Fruit fly (Drosophila melanogaster) whole organism, wandering third instar larva: ENCODE results near the gene Cpr66D.
A peak's percentile ranks its signal among the peaks of the same experiment; 100 is the strongest.

Source experiments
- Abd-B ChIP-seq: fragments of >200 bp; optimal IDR thresholded peaks from 2 replicates; lab custom pipeline; 2017; ENCODE audit warnings: missing biosample characterization, missing genetic modification characterization
- CG32264 ChIP-seq: fragments of 200-800 bp; sonication (Bioruptor generic); optimal IDR thresholded peaks from 2 replicates; lab custom pipeline; 2016; ENCODE audit warnings: missing biosample characterization, missing genetic modification characterization
- CG9705 ChIP-seq: fragments of 200-800 bp; sonication (Bioruptor generic); optimal IDR thresholded peaks from 2 replicates; lab custom pipeline; 2018; ENCODE audit warnings: missing biosample characterization, mild to moderate bottlenecking, missing genetic modification characterization
- CrebA ChIP-seq: fragments of 200-800 bp; sonication (Bioruptor generic); optimal IDR thresholded peaks from 2 replicates; lab custom pipeline; 2016; ENCODE audit warnings: missing biosample characterization, mild to moderate bottlenecking, missing genetic modification characterization, borderline replicate concordance
- Dfd ChIP-seq: fragments of >200 bp; optimal IDR thresholded peaks from 2 replicates; lab custom pipeline; 2017; ENCODE audit warnings: missing biosample characterization, missing genetic modification characterization
- Dif ChIP-seq: fragments of 200-275, 200-300 bp; sonication (Bioruptor generic); optimal IDR thresholded peaks from 2 replicates; lab custom pipeline; 2018; ENCODE audit warnings: missing biosample characterization, missing genetic modification characterization; ENCODE audit not compliant: partially characterized antibody
- GATAd ChIP-seq: sonication (Bioruptor generic); optimal IDR thresholded peaks from 2 replicates; lab custom pipeline; 2016; ENCODE audit warnings: missing biosample characterization, missing genetic modification characterization
- HLH106 ChIP-seq: fragments of 200-800 bp; optimal IDR thresholded peaks from 3 replicates; lab custom pipeline; 2019; ENCODE audit warnings: missing biosample characterization, mild to moderate bottlenecking, missing genetic modification characterization, moderate library complexity
- Hr78 ChIP-seq: fragments of >200 bp; optimal IDR thresholded peaks from 2 replicates; lab custom pipeline; 2017; ENCODE audit warnings: missing biosample characterization, missing genetic modification characterization
- Hr83 ChIP-seq: fragments of 200-300 bp; sonication (Bioruptor generic); optimal IDR thresholded peaks from 2 replicates; lab custom pipeline; 2016; ENCODE audit warnings: missing biosample characterization, mild to moderate bottlenecking, missing genetic modification characterization, moderate library complexity; ENCODE audit not compliant: poor library complexity, severe bottlenecking
- Jra ChIP-seq: sonication (Bioruptor generic); optimal IDR thresholded peaks from 2 replicates; lab custom pipeline; 2016; ENCODE audit warnings: missing biosample characterization, missing genetic modification characterization
- Mio ChIP-seq: sonication (Bioruptor generic); optimal IDR thresholded peaks from 2 replicates; lab custom pipeline; 2016; ENCODE audit warnings: missing biosample characterization, missing genetic modification characterization
- Myc ChIP-seq: fragments of >200 bp; optimal IDR thresholded peaks from 2 replicates; lab custom pipeline; 2017
- N ChIP-seq: fragments of >200 bp; optimal IDR thresholded peaks from 2 replicates; lab custom pipeline; 2018; ENCODE audit warnings: missing biosample characterization, missing external identifiers, missing genetic modification characterization
- OdsH ChIP-seq: fragments of 200-800 bp; sonication (Bioruptor generic); optimal IDR thresholded peaks from 2 replicates; lab custom pipeline; 2016; ENCODE audit warnings: missing biosample characterization, mild to moderate bottlenecking, missing genetic modification characterization
- Rel ChIP-seq, 2 experiments: fragments of 200-800 bp; sonication (Bioruptor generic) in 1 of 2; optimal IDR thresholded peaks; 2 replicates in 1 of 2; 3 replicates in 1 of 2; lab custom pipeline; 2016 to 2019; ENCODE audit warnings: mild to moderate bottlenecking in 2 of 2, missing biosample characterization in 2 of 2, missing genetic modification characterization in 2 of 2, moderate library complexity in 1 of 2
- Sp1 ChIP-seq: fragments of 200-800 bp; sonication (Bioruptor generic); optimal IDR thresholded peaks from 3 replicates; lab custom pipeline; 2019; ENCODE audit warnings: missing biosample characterization, mild to moderate bottlenecking, missing genetic modification characterization, moderate library complexity
- Vsx2 ChIP-seq: fragments of 200-300, 225-300 bp; sonication (Bioruptor generic); optimal IDR thresholded peaks from 2 replicates; lab custom pipeline; 2018; ENCODE audit warnings: missing biosample characterization, missing genetic modification characterization; ENCODE audit not compliant: partially characterized antibody
- br ChIP-seq: fragments of 200-800 bp; sonication (Bioruptor generic); optimal IDR thresholded peaks from 2 replicates; lab custom pipeline; 2016; ENCODE audit warnings: missing biosample characterization, missing genetic modification characterization
- brk ChIP-seq: fragments of 200-800 bp; sonication (Bioruptor generic); optimal IDR thresholded peaks from 2 replicates; lab custom pipeline; 2016; ENCODE audit warnings: missing biosample characterization, mild to moderate bottlenecking, missing genetic modification characterization
- dl ChIP-seq, 2 experiments: fragments of 175-275, 200-275 bp in 1 of 2; fragments of 200-275 bp in 1 of 2; sonication (Bioruptor generic); optimal IDR thresholded peaks; lab custom pipeline; 2018; ENCODE audit warnings: mild to moderate bottlenecking in 2 of 2, missing biosample characterization in 2 of 2, missing genetic modification characterization in 2 of 2, moderate library complexity in 2 of 2; ENCODE audit not compliant: partially characterized antibody in 2 of 2, insufficient read depth in 1 of 2
- dmrt93B ChIP-seq: fragments of 200-800 bp; sonication (Bioruptor generic); optimal IDR thresholded peaks from 2 replicates; lab custom pipeline; 2018; ENCODE audit warnings: missing biosample characterization, mild to moderate bottlenecking, missing genetic modification characterization
- dsf ChIP-seq: sonication (Bioruptor generic); optimal IDR thresholded peaks from 2 replicates; lab custom pipeline; 2016; ENCODE audit warnings: missing biosample characterization, missing genetic modification characterization, borderline replicate concordance
- ey ChIP-seq: fragments of 200-800 bp; sonication (Bioruptor generic); optimal IDR thresholded peaks from 2 replicates; lab custom pipeline; 2016; ENCODE audit warnings: missing biosample characterization, missing genetic modification characterization
- foxo ChIP-seq, 2 experiments: fragments of 200-800 bp; sonication (Bioruptor generic); optimal IDR thresholded peaks; 2 replicates in 1 of 2; 3 replicates in 1 of 2; lab custom pipeline; 2016 to 2017; ENCODE audit warnings: missing biosample characterization in 2 of 2, missing genetic modification characterization in 2 of 2
- fru ChIP-seq: fragments of 200-800 bp; sonication (Bioruptor generic); optimal IDR thresholded peaks from 3 replicates; lab custom pipeline; 2016; ENCODE audit warnings: missing biosample characterization, mild to moderate bottlenecking, missing genetic modification characterization
- h ChIP-seq: fragments of 200-800 bp; sonication (Bioruptor generic); optimal IDR thresholded peaks from 3 replicates; lab custom pipeline; 2016; ENCODE audit warnings: missing biosample characterization, mild to moderate bottlenecking, missing genetic modification characterization
- jim ChIP-seq: fragments of 175-275, 200-325 bp; sonication (Bioruptor generic); optimal IDR thresholded peaks from 2 replicates; lab custom pipeline; 2016; ENCODE audit warnings: missing biosample characterization, mild to moderate bottlenecking, missing genetic modification characterization
- pan ChIP-seq: fragments of >200 bp; optimal IDR thresholded peaks from 2 replicates; lab custom pipeline; 2017
- psq ChIP-seq: fragments of 200-800 bp; sonication (Bioruptor generic); optimal IDR thresholded peaks from 3 replicates; lab custom pipeline; 2017; ENCODE audit warnings: missing biosample characterization, mild to moderate bottlenecking, missing genetic modification characterization, moderate library complexity
- rgr ChIP-seq: fragments of 200-800 bp; sonication (Bioruptor generic); optimal IDR thresholded peaks from 3 replicates; lab custom pipeline; 2016; ENCODE audit warnings: missing biosample characterization, mild to moderate bottlenecking, missing genetic modification characterization
- sage ChIP-seq: fragments of 200-800 bp; sonication (Bioruptor generic); optimal IDR thresholded peaks from 2 replicates; lab custom pipeline; 2016; ENCODE audit warnings: missing biosample characterization, mild to moderate bottlenecking, missing genetic modification characterization
- sv ChIP-seq: fragments of 200-800 bp; sonication (Bioruptor generic); optimal IDR thresholded peaks from 3 replicates; lab custom pipeline; 2016; ENCODE audit warnings: missing biosample characterization, missing genetic modification characterization
- tai ChIP-seq: sonication (Bioruptor generic); optimal IDR thresholded peaks from 2 replicates; lab custom pipeline; 2016; ENCODE audit warnings: missing biosample characterization, missing genetic modification characterization
- usp ChIP-seq: fragments of >200 bp; optimal IDR thresholded peaks from 2 replicates; lab custom pipeline; 2017; ENCODE audit warnings: missing biosample characterization, missing genetic modification characterization
- woc ChIP-seq: sonication (Bioruptor generic); optimal IDR thresholded peaks from 2 replicates; lab custom pipeline; 2016; ENCODE audit warnings: missing biosample characterization, mild to moderate bottlenecking, missing genetic modification characterization

Gene Cpr66D

dm6 chr3L:8640139-8640538 is at the start of gene Cpr66D:
Gene Cpr66D (plus strand): TSS chr3L:8640439.
- TF ChIP-seq jim = no peak
- no peak for TF ChIP-seq Rel (GFP tag; optimal IDR thresholded peaks at IDR 0.05; lab: Kevin White, UChicago)
- no peak for TF ChIP-seq Rel (tag; optimal IDR thresholded peaks at IDR 0.05; lab: Kevin White, UChicago)
- TF ChIP-seq rgr (GFP tag; lab: Kevin White, UChicago) = peak; percentile 36

dm6 chr3L:8600752-8601433 is 39.3 kb upstream of the Cpr66D start, which contains the start of the genes Nelf-E and RpL14:
Gene Nelf-E (minus strand): TSS chr3L:8600879.
Gene RpL14 (plus strand): TSS chr3L:8601006.
- TF ChIP-seq Jra (no peak), Dfd (no peak), foxo (GFP tag; optimal IDR thresholded peaks at IDR 0.05; lab: Kevin White, UChicago) (peak; percentile 84 to 91), GATAd (GFP tag; lab: Kevin White, UChicago) (peak; percentile 74), Vsx2 (no peak), sv (GFP tag; lab: Kevin White, UChicago) (peak; percentile 87), CG9705 (GFP tag; lab: Kevin White, UChicago) (peak; percentile 94), Myc (lab: Kevin White, UChicago) (peak; percentile 71), Mio (no peak), sage (GFP tag; lab: Kevin White, UChicago) (no peak), Dif (GFP tag; lab: Kevin White, UChicago) (no peak), brk (GFP tag; lab: Kevin White, UChicago) (no peak), Hr78 (GFP tag; lab: Kevin White, UChicago) (no peak), dmrt93B (peak; percentile 96), dl (GFP tag; optimal IDR thresholded peaks at IDR 0.05; lab: Kevin White, UChicago; ENCODE audit: insufficient read depth in 1 of 2, partially characterized antibody in 2 of 2) (no peak), usp (GFP tag; lab: Kevin White, UChicago) (no peak), h (peak; percentile 95), CG32264 (GFP tag; lab: Kevin White, UChicago) (peak; percentile 87), tai (no peak), Rel (GFP tag; optimal IDR thresholded peaks at IDR 0.05; lab: Kevin White, UChicago) (no peak), Rel (tag; optimal IDR thresholded peaks at IDR 0.05; lab: Kevin White, UChicago) (peak; percentile 80), psq (GFP tag; lab: Kevin White, UChicago) (peak; percentile 81), rgr (GFP tag; lab: Kevin White, UChicago) (peak; percentile 98), Sp1 (GFP tag; lab: Kevin White, UChicago) (peak; percentile 93), Hr83 (GFP tag; lab: Kevin White, UChicago) (peak; percentile 98), pan (no peak), OdsH (GFP tag; lab: Kevin White, UChicago) (peak; percentile 88), br (GFP tag; lab: Kevin White, UChicago) (peak; percentile 95), HLH106 (tag; lab: Kevin White, UChicago) (peak; percentile 91), Abd-B (GFP tag; lab: Kevin White, UChicago) (no peak), CrebA (GFP tag; lab: Kevin White, UChicago) (no peak), dsf (GFP tag; lab: Kevin White, UChicago) (no peak), woc (no peak), jim (no peak), N (GFP tag; lab: Kevin White, UChicago) (no peak), ey (GFP tag; lab: Kevin White, UChicago) (peak; percentile 78), fru (GFP tag; lab: Kevin White, UChicago) (peak; percentile 99)
